Fruit fly (Drosophila melanogaster) whole organism, embryonic: Measurements from ENCODE around the gene scpr-B.

Source experiments
- Aef1 ChIP-seq: fragments of 200-800 bp; sonication (Bioruptor generic); IDR thresholded peaks from 3 replicates; pipeline ENCODE4 v1.3.6; 2022; ENCODE audit warnings: missing biosample characterization, missing genetic modification characterization
- BEAF-32 ChIP-seq: fragments of 200-800 bp; sonication (Bioruptor generic); optimal IDR thresholded peaks from 3 replicates; lab custom pipeline; 2017; ENCODE audit warnings: missing biosample characterization, missing genetic modification characterization, mild to moderate bottlenecking, moderate library complexity, missing genetic modification reagents
- CG10462 ChIP-seq: fragments of 200-800 bp; sonication (Bioruptor generic); optimal IDR thresholded peaks from 2 replicates; lab custom pipeline; 2016; ENCODE audit warnings: missing biosample characterization, missing genetic modification characterization
- CG10543 ChIP-seq: fragments of 200-800 bp; sonication (Bioruptor generic); optimal IDR thresholded peaks from 3 replicates; lab custom pipeline; 2017; ENCODE audit warnings: missing biosample characterization, mild to moderate bottlenecking, missing genetic modification characterization, moderate library complexity
- CG11093 ChIP-seq: fragments of 200-800 bp; sonication (Bioruptor generic); IDR thresholded peaks from 3 replicates; pipeline ENCODE4 v1.3.6; 2022; ENCODE audit warnings: missing biosample characterization, missing genetic modification characterization
- CG11695 ChIP-seq: fragments of 200-800 bp; sonication (Bioruptor generic); IDR thresholded peaks from 3 replicates; pipeline ENCODE4 v1.3.6; 2022; ENCODE audit warnings: missing biosample characterization, missing genetic modification characterization
- CG11696 ChIP-seq: fragments of 200-800 bp; sonication (Bioruptor generic); IDR thresholded peaks from 2 replicates; pipeline ENCODE4 v1.3.6; 2022; ENCODE audit warnings: missing biosample characterization, missing genetic modification characterization
- CG12155 ChIP-seq: fragments of 200-800 bp; sonication (Bioruptor generic); optimal IDR thresholded peaks from 3 replicates; lab custom pipeline; 2016; ENCODE audit warnings: missing biosample characterization, missing genetic modification characterization
- CG16813 ChIP-seq: fragments of 200-800 bp; sonication (Bioruptor generic); IDR thresholded peaks from 3 replicates; pipeline ENCODE4 v1.3.6; 2022; ENCODE audit warnings: missing biosample characterization, missing genetic modification characterization; ENCODE audit not compliant: partially characterized antibody
- CG17568 ChIP-seq: fragments of 200-800 bp; sonication (Bioruptor generic); optimal IDR thresholded peaks from 2 replicates; lab custom pipeline; 2018; ENCODE audit warnings: missing biosample characterization, mild to moderate bottlenecking, missing genetic modification characterization, moderate library complexity
- CG1792 ChIP-seq: fragments of 200-800 bp; sonication (Bioruptor generic); optimal IDR thresholded peaks from 2 replicates; lab custom pipeline; 2016; ENCODE audit warnings: missing biosample characterization, missing genetic modification characterization
- CG18011 ChIP-seq: fragments of 200-800 bp; sonication (Bioruptor generic); optimal IDR thresholded peaks from 2 replicates; lab custom pipeline; 2017; ENCODE audit warnings: missing biosample characterization, missing genetic modification characterization, mild to moderate bottlenecking, moderate library complexity, missing genotype
- CG18619 ChIP-seq: fragments of 200-800 bp; sonication (Bioruptor generic); optimal IDR thresholded peaks from 3 replicates; lab custom pipeline; 2017; ENCODE audit warnings: missing biosample characterization, mild to moderate bottlenecking, missing genetic modification characterization
- CG2120 ChIP-seq: fragments of 200-800 bp; sonication (Bioruptor generic); optimal IDR thresholded peaks from 3 replicates; lab custom pipeline; 2016; ENCODE audit warnings: missing biosample characterization, missing genetic modification characterization
- CG2199 ChIP-seq: fragments of 200-800 bp; sonication (Bioruptor generic); IDR thresholded peaks from 3 replicates; pipeline ENCODE4 v1.3.6; 2022; ENCODE audit warnings: missing biosample characterization, missing genetic modification characterization
- CG2202 ChIP-seq: fragments of 200-800 bp; sonication (Bioruptor generic); optimal IDR thresholded peaks from 2 replicates; lab custom pipeline; 2018; ENCODE audit warnings: missing biosample characterization, mild to moderate bottlenecking, missing genetic modification characterization
- CG31441 ChIP-seq: fragments of 200-800 bp; sonication (Bioruptor generic); IDR thresholded peaks from 2 replicates; pipeline ENCODE4 v1.3.6; 2022; ENCODE audit warnings: missing biosample characterization, missing genetic modification characterization
- CG34224 ChIP-seq: fragments of 200-800 bp; sonication (Bioruptor generic); IDR thresholded peaks from 3 replicates; pipeline ENCODE4 v1.3.6; 2022; ENCODE audit warnings: missing biosample characterization, missing genetic modification characterization; ENCODE audit not compliant: partially characterized antibody
- CG5953 ChIP-seq: fragments of 200-800 bp; sonication (Bioruptor generic); IDR thresholded peaks from 2 replicates; pipeline ENCODE4 v1.3.6; 2022; ENCODE audit warnings: missing biosample characterization, missing genetic modification characterization
- CG6854 ChIP-seq: fragments of 200-800 bp; sonication (Bioruptor generic); optimal IDR thresholded peaks from 3 replicates; lab custom pipeline; 2017; ENCODE audit warnings: missing biosample characterization, mild to moderate bottlenecking, missing genetic modification characterization
- CG7928 ChIP-seq: fragments of 200-800 bp; sonication (Bioruptor generic); optimal IDR thresholded peaks from 2 replicates; lab custom pipeline; 2017; ENCODE audit warnings: missing biosample characterization, mild to moderate bottlenecking, missing genetic modification characterization
- CkIIα-i1 ChIP-seq: fragments of 200-800 bp; sonication (Bioruptor generic); IDR thresholded peaks from 2 replicates; pipeline ENCODE4 v1.3.6; 2022; ENCODE audit warnings: missing biosample characterization, missing genetic modification characterization
- D19B ChIP-seq: fragments of 200-800 bp; sonication (Bioruptor generic); optimal IDR thresholded peaks from 2 replicates; lab custom pipeline; 2017; ENCODE audit warnings: missing biosample characterization, mild to moderate bottlenecking, missing genetic modification characterization
- Dref ChIP-seq: fragments of 200-800 bp; sonication (Bioruptor generic); IDR thresholded peaks from 2 replicates; pipeline ENCODE4 v1.3.6; 2022; ENCODE audit warnings: missing biosample characterization, missing genetic modification characterization
- E2f1 ChIP-seq: fragments of 200-800 bp; sonication (Bioruptor generic); IDR thresholded peaks from 2 replicates; pipeline ENCODE4 v1.3.6; 2022; ENCODE audit warnings: missing biosample characterization, missing genetic modification characterization
- Hmx ChIP-seq: fragments of 200-800 bp; sonication (Bioruptor generic); optimal IDR thresholded peaks from 2 replicates; lab custom pipeline; 2016; ENCODE audit warnings: missing biosample characterization, missing genetic modification characterization
- Hsf ChIP-seq: fragments of 200-800 bp; sonication (Bioruptor generic); optimal IDR thresholded peaks from 3 replicates; lab custom pipeline; 2016; ENCODE audit warnings: missing biosample characterization, missing genetic modification characterization
- MESR4 ChIP-seq: fragments of 200-800 bp; sonication (Bioruptor generic); optimal IDR thresholded peaks from 2 replicates; lab custom pipeline; 2018; ENCODE audit warnings: missing biosample characterization, mild to moderate bottlenecking, missing genetic modification characterization, moderate library complexity
- NfI ChIP-seq: fragments of 200-800 bp; sonication (Bioruptor generic); optimal IDR thresholded peaks from 3 replicates; lab custom pipeline; 2018; ENCODE audit warnings: missing biosample characterization, mild to moderate bottlenecking, missing genetic modification characterization, moderate library complexity
- PHDP ChIP-seq: fragments of 200-800 bp; sonication (Bioruptor generic); optimal IDR thresholded peaks from 3 replicates; lab custom pipeline; 2018; ENCODE audit warnings: missing biosample characterization, mild to moderate bottlenecking, missing genetic modification characterization, moderate library complexity
- Pdp1 ChIP-seq, 2 experiments: fragments of 200-800 bp; sonication (Bioruptor generic); optimal IDR thresholded peaks; 3 replicates each; lab custom pipeline; 2016; ENCODE audit warnings: missing biosample characterization in 2 of 2, missing genetic modification characterization in 2 of 2, mild to moderate bottlenecking in 1 of 2, moderate library complexity in 1 of 2
- Sry-δ ChIP-seq: fragments of 200-800 bp; sonication (Bioruptor generic); optimal IDR thresholded peaks from 2 replicates; lab custom pipeline; 2016; ENCODE audit warnings: missing biosample characterization, missing genetic modification characterization
- TFAM ChIP-seq: fragments of 200-800 bp; sonication (Bioruptor generic); optimal IDR thresholded peaks from 2 replicates; lab custom pipeline; 2017; ENCODE audit warnings: missing biosample characterization, missing genetic modification characterization, inconsistent platforms
- al ChIP-seq: fragments of 200-800 bp; sonication (Bioruptor generic); IDR thresholded peaks from 2 replicates; pipeline ENCODE4 v1.3.6; 2022; ENCODE audit warnings: missing biosample characterization, missing genetic modification characterization
- bsh ChIP-seq, 2 experiments: fragments of 200-800 bp; sonication (Bioruptor generic); optimal IDR thresholded peaks; 2 replicates each; lab custom pipeline; 2017 to 2018; ENCODE audit warnings: mild to moderate bottlenecking in 2 of 2, missing biosample characterization in 2 of 2, missing genetic modification characterization in 2 of 2, moderate library complexity in 1 of 2
- crol ChIP-seq: fragments of 200-800 bp; sonication (Bioruptor generic); IDR thresholded peaks from 2 replicates; pipeline ENCODE4 v1.3.6; 2022; ENCODE audit warnings: missing biosample characterization, missing genetic modification characterization
- cwo ChIP-seq: fragments of 200-800 bp; sonication (Bioruptor generic); optimal IDR thresholded peaks from 3 replicates; lab custom pipeline; 2017; ENCODE audit warnings: missing biosample characterization, missing genetic modification characterization, mild to moderate bottlenecking, moderate library complexity, missing genetic modification reagents
- eve ChIP-seq, 2 experiments: fragments of >200 bp; optimal IDR thresholded peaks; 2 replicates each; lab custom pipeline; 2017; ENCODE audit warnings: missing biosample characterization in 2 of 2, missing genetic modification characterization in 2 of 2
- ewg ChIP-seq: fragments of 200-800 bp; sonication (Bioruptor generic); optimal IDR thresholded peaks from 3 replicates; lab custom pipeline; 2017; ENCODE audit warnings: mild to moderate bottlenecking, missing biosample characterization, missing genetic modification reagents, missing genetic modification characterization
- eyg ChIP-seq: fragments of 200-800 bp; sonication (Bioruptor generic); optimal IDR thresholded peaks from 3 replicates; lab custom pipeline; 2016; ENCODE audit warnings: missing biosample characterization, missing genetic modification characterization
- fd96Cb ChIP-seq: fragments of 200-800 bp; sonication (Bioruptor generic); optimal IDR thresholded peaks from 2 replicates; lab custom pipeline; 2018; ENCODE audit warnings: missing biosample characterization, mild to moderate bottlenecking, missing genetic modification characterization, moderate library complexity
- gce ChIP-seq: fragments of 200-800 bp; sonication (Bioruptor generic); IDR thresholded peaks from 3 replicates; pipeline ENCODE4 v1.3.6; 2022; ENCODE audit warnings: missing biosample characterization, missing genetic modification characterization
- gcm ChIP-seq: fragments of 200-800 bp; sonication (Bioruptor generic); optimal IDR thresholded peaks from 2 replicates; lab custom pipeline; 2019; ENCODE audit warnings: missing biosample characterization, mild to moderate bottlenecking, missing genetic modification characterization, moderate library complexity
- klu ChIP-seq: fragments of 200-800 bp; sonication (Bioruptor generic); IDR thresholded peaks from 2 replicates; pipeline ENCODE4 v1.3.6; 2022; ENCODE audit warnings: missing biosample characterization, missing genetic modification characterization
- peb ChIP-seq: fragments of 200-800 bp; sonication (Bioruptor generic); IDR thresholded peaks from 2 replicates; pipeline ENCODE4 v1.3.6; 2022; ENCODE audit warnings: missing biosample characterization, missing genetic modification characterization
- scrt ChIP-seq: fragments of 200-800 bp; sonication (Bioruptor generic); optimal IDR thresholded peaks from 2 replicates; lab custom pipeline; 2018; ENCODE audit warnings: missing biosample characterization, mild to moderate bottlenecking, missing genetic modification characterization, moderate library complexity
- tin ChIP-seq: fragments of 200-800 bp; sonication (Bioruptor generic); optimal IDR thresholded peaks from 3 replicates; lab custom pipeline; 2016; ENCODE audit warnings: missing biosample characterization, missing genetic modification characterization
- twi ChIP-seq: fragments of 200-800 bp; optimal IDR thresholded peaks from 2 replicates; lab custom pipeline; 2019; ENCODE audit warnings: missing biosample characterization, mild to moderate bottlenecking, missing genetic modification characterization, moderate library complexity

Gene scpr-B

DNA sequence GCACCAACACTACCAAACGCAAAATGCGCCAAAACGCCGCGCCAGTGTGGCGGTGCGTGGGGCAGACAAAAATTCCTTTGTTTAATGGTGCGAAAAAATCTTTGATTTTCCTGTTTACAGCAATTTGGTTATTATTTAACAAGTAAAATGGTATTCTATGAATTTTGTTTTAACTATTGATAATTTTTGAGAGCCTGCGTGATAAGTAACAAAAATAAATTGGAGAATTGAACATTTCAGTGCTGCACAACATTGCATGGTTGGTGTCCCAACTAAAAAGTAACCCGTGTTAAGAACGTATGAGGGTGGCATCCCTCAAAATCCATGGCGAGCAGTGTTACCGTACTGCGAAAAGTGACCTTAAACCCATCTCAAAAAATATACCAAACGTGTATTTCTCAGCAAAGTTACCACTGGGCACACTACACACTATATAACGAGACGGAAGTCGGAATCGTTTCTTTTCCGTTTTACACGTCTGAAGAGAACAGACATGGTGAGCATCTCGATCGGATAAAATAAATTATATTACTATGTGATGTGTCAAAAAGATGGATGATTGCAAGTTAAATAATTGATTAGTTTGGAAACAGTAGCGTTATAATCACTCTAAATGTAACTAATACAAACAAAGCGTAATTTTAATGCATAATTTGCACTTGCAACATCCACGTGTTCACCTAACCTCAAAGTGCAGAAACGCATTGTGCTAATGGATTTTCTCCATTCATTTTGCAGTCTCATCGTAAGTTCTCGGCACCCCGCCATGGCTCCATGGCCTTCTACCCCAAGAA is 19.2 kb downstream of the scpr-B start, which contains the start of the genes CG6693 and RpL3 (continued):
- TF ChIP-seq CG1792 (no peak), Pdp1 (GFP tag; optimal IDR thresholded peaks at IDR 0.05; lab: Kevin White, UChicago) (peak; percentile 50 to 82), CG18011 (GFP tag; lab: Kevin White, UChicago) (peak; percentile 24), CG12155 (GFP tag; lab: Kevin White, UChicago) (peak; percentile 19), eyg (GFP tag; lab: Kevin White, UChicago) (peak; percentile 25), CkIIα-i1 (GFP tag; lab: Robert Waterston, UW) (peak; percentile 39; the same call in 1 of the 2 replicates), CG11093 (GFP tag; lab: Robert Waterston, UW) (no peak), al (GFP tag; lab: Robert Waterston, UW) (peak; percentile 29; the same call in 1 of the 2 replicates), twi (tag; lab: Kevin White, UChicago) (peak; percentile 24), CG10462 (GFP tag; lab: Kevin White, UChicago) (no peak), eve (GFP tag; optimal IDR thresholded peaks at IDR 0.05; lab: Kevin White, UChicago) (no peak), NfI (GFP tag; lab: Kevin White, UChicago) (peak; percentile 84), gcm (peak; percentile 78), Hmx (GFP tag; lab: Kevin White, UChicago) (no peak), CG31441 (peak; percentile 74), CG18619 (GFP tag; lab: Kevin White, UChicago) (peak; percentile 80), PHDP (tag; lab: Kevin White, UChicago) (peak; percentile 86), scrt (GFP tag; lab: Kevin White, UChicago) (peak; percentile 84), CG16813 (no peak), CG11695 (peak; percentile 57; the same call in 2 of the 3 replicates), peb (GFP tag; lab: Robert Waterston, UW) (no peak), TFAM (no peak), CG7928 (GFP tag; lab: Kevin White, UChicago) (peak; percentile 97), BEAF-32 (GFP tag; lab: Kevin White, UChicago) (peak; percentile 61), crol (GFP tag; lab: Robert Waterston, UW) (no peak; the same call in 1 of the 2 replicates), E2f1 (GFP tag; lab: Robert Waterston, UW) (peak; percentile 47; the same call in 1 of the 2 replicates), MESR4 (peak; percentile 98), klu (GFP tag; lab: Robert Waterston, UW) (no peak), CG17568 (peak; percentile 89), cwo (GFP tag; lab: Kevin White, UChicago) (peak; percentile 61), CG2202 (tag; lab: Kevin White, UChicago) (peak; percentile 70), gce (GFP tag; lab: Robert Waterston, UW) (peak; percentile 84), Sry-δ (peak; percentile 71), bsh (GFP tag; optimal IDR thresholded peaks at IDR 0.05; lab: Kevin White, UChicago) (peak; percentile 63 to 66), D19B (GFP tag; lab: Kevin White, UChicago) (peak; percentile 53), CG6854 (GFP tag; lab: Kevin White, UChicago) (peak; percentile 88), Hsf (GFP tag; lab: Kevin White, UChicago) (peak; percentile 59), tin (peak; percentile 21), CG2199 (GFP tag; lab: Robert Waterston, UW) (no peak), CG5953 (peak; percentile 76), Dref (peak; percentile 44), fd96Cb (tag; lab: Kevin White, UChicago) (peak; percentile 51), CG34224 (GFP tag; lab: Robert Waterston, UW) (no peak; the same call in 2 of the 3 replicates), ewg (peak; percentile 41), Aef1 (GFP tag; lab: Robert Waterston, UW) (no peak; the same call in 2 of the 3 replicates), CG10543 (GFP tag; lab: Kevin White, UChicago) (peak; percentile 82), CG11696 (GFP tag; lab: Robert Waterston, UW) (peak; percentile 72), CG2120 (peak; percentile 55)
